Worm (Caenorhabditis elegans): ENCODE results near the gene far-5.

far-5 gene

DNA sequence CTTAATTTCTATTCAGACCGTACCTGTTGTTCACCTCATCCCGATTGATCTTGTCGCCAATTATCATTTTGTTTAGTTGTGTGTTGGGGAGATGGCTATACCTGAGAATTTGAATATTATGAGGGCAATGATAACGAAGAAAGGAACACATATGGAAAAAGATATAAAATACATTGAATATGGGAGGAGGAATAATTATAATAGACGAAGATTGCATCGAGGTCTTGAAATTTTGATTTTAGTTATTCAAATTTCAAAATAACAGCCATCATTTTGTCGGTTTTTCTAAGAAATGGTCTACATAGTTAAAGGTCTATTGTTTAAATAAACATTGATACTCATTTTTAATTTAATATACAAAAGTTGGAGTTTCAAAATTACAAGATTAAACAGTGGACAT is 8.3 kb upstream of the far-5 start, which contains the start of gene shw-3:
Gene shw-3, minus strand, starts transcription at position 101 of the 400 bp plus-strand sequence.
- TF ChIP-seq W03F9.2 (tag; optimal IDR thresholded peaks at IDR 0.05) (no peak), dao-5 (tag; optimal IDR thresholded peaks at IDR 0.05) (no peak), him-1 (tag; optimal IDR thresholded peaks at IDR 0.05) (no peak)

ce11 chrV:12988256-12988655 is 7.1 kb upstream of the far-5 start, which contains the start of gene F15B9.8:
TSS of gene F15B9.8 (plus strand) at chrV:12988556.
- TF ChIP-seq W03F9.2 (tag; optimal IDR thresholded peaks at IDR 0.05) (no peak), dao-5 (tag; optimal IDR thresholded peaks at IDR 0.05) (no peak), him-1 (tag; optimal IDR thresholded peaks at IDR 0.05) (no peak)

- TF ChIP-seq dao-5 (tag; optimal IDR thresholded peaks at IDR 0.05) (no peak), him-1 (tag; optimal IDR thresholded peaks at IDR 0.05) (no peak), W03F9.2 (tag; optimal IDR thresholded peaks at IDR 0.05) (no peak)
Observed at ce11 chrV:12992891-12993290, 2.5 kb upstream of the far-5 start, which contains the start of the genes F15B9.11 and dsl-7. TSS of gene F15B9.11 (minus strand) at chrV:12992895. TSS of gene dsl-7 (plus strand) at chrV:12993150.

- TF ChIP-seq him-1 (tag; optimal IDR thresholded peaks at IDR 0.05) (no peak), W03F9.2 (tag; optimal IDR thresholded peaks at IDR 0.05) (no peak), dao-5 (tag; optimal IDR thresholded peaks at IDR 0.05) (no peak)
Observed at ce11 chrV:12997422-12997821, 2.1 kb downstream of the far-5 start, which contains the start of gene far-3. TSS of gene far-3 (minus strand) at chrV:12997522.

ce11 chrV:12999559-12999958 is 4.2 kb downstream of the far-5 start, which contains the start of gene far-4:
TSS of gene far-4 (minus strand) at chrV:12999659.
- no peak for TF ChIP-seq dao-5 (tag; optimal IDR thresholded peaks at IDR 0.05)
- TF ChIP-seq W03F9.2 (tag; optimal IDR thresholded peaks at IDR 0.05): no peak
- no peak for TF ChIP-seq him-1 (tag; optimal IDR thresholded peaks at IDR 0.05)

DNA sequence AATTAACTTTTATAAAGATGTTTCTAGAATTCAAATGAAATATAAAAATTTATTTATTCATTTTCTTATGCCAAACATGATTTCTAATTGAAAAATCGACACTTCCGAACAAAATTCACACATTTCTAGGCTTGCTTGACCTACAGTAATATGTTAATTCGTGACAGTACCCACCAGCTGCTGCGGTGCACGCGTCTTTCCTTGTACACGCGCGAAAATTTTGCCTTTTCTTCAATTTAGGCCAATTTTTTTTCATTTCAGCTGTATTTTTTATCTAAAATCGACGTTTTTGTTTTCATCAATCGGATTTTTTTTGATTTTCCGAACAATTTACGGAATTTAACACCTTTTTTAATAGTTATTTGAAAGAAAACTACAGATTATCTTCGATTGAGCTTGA is 4.7 kb downstream of the far-5 start:
- TF ChIP-seq dao-5 (tag; optimal IDR thresholded peaks at IDR 0.05): no peak
- TF ChIP-seq him-1 (tag; optimal IDR thresholded peaks at IDR 0.05): no peak

DNA sequence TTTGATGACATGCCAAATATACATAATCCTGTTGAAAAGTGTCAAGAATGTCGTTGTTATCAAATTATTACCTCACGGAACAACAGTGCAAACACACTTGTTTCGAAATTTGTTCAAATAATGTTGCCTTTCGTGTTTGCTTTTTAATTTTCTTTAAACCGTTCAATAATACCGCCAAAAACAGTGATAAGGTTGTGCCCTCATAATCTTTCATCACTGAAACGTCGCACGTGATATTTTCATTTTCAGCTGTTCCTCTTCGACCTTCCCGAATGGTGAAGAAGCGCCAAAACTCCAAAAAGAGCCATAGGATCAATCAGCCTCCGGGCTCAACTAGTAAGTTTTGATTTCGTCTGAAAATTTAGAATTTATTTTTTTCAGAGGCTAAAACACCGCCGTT is 6.7 kb downstream of the far-5 start, which contains the start of gene inft-2:
Gene inft-2, plus strand, starts transcription at position 248 of the 400 bp plus-strand sequence.
- TF ChIP-seq dao-5 (tag; optimal IDR thresholded peaks at IDR 0.05) (no peak), W03F9.2 (tag; optimal IDR thresholded peaks at IDR 0.05) (no peak)

ce11 chrV:13003378-13003777 is 8.0 kb downstream of the far-5 start:
- peak; percentile 72 for TF ChIP-seq him-1 (tag; optimal IDR thresholded peaks at IDR 0.05)
- peak; percentile 72 for TF ChIP-seq dao-5 (tag; optimal IDR thresholded peaks at IDR 0.05)
- TF ChIP-seq W03F9.2 (tag; optimal IDR thresholded peaks at IDR 0.05): no peak

- TF ChIP-seq dao-5 (tag; optimal IDR thresholded peaks at IDR 0.05) (no peak), him-1 (tag; optimal IDR thresholded peaks at IDR 0.05) (no peak), W03F9.2 (tag; optimal IDR thresholded peaks at IDR 0.05) (no peak)
Observed at ce11 chrV:13004374-13004773, 9.0 kb downstream of the far-5 start.

ce11 chrV:13006754-13007153 is 11.4 kb downstream of the far-5 start:
- TF ChIP-seq W03F9.2 (tag; optimal IDR thresholded peaks at IDR 0.05) (no peak), dao-5 (tag; optimal IDR thresholded peaks at IDR 0.05) (no peak), him-1 (tag; optimal IDR thresholded peaks at IDR 0.05) (no peak)

DNA sequence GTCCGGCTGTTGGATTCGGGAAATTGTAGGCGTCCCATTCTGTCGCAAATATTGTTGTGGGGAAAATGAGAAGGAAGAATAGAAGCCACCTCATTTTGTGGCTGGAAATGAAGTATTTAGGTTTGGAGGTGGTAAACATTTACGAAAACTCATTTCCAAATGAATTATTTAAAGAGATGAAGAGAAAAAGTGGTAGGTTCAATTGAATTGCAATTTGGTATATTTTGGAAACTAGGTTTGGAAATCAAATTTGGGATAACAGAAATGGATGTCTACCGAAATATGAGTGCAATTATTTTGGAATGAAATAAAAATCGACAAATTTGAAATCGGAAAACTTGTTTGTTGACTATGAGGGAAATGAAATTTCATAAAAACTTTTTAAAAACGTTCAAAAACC is 13.5 kb downstream of the far-5 start, which contains the start of gene F15B9.10:
Gene F15B9.10, minus strand, starts transcription at position 101 of the 400 bp plus-strand sequence.
- TF ChIP-seq dao-5 (tag; optimal IDR thresholded peaks at IDR 0.05) (no peak), W03F9.2 (tag; optimal IDR thresholded peaks at IDR 0.05) (no peak), him-1 (tag; optimal IDR thresholded peaks at IDR 0.05) (no peak)

DNA sequence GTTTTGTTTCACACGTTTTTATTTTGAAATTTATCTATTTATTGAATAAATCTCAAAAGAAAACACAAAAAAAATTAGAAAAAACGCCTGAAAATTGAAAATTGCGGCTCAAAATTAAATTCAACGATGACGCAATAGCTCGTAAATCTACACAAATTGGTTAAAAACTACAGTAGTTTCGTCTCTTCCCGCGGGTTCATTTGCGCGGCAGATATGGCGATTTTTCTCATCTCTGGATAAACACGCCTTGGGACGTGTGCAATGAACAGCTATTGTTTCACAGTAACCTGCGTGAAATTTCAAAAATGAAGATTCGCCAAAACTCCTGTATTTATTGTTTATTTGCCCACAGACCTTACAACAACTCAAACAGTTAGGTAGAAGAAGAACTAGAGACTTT is 13.9 kb downstream of the far-5 start:
- TF ChIP-seq him-1 (tag; optimal IDR thresholded peaks at IDR 0.05) (no peak), W03F9.2 (tag; optimal IDR thresholded peaks at IDR 0.05) (no peak), dao-5 (tag; optimal IDR thresholded peaks at IDR 0.05) (no peak)

DNA sequence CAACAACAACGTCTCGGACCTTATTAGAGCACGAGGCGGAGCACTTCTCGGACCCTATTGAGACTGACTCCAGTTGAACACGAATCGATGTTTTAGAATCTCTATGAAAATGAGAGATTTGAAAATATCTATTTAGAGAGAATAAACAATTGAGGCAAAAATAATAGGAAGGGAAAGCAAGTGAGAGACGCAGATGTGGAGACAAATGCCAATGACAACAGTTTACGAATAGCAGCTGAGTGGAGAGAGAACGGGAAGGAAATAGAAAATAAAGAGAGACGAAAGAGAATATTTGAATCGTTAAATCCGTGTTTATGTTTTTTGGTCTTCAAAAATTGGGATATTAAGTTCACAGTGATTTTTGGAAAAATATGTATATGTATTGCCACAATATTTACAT is 14.5 kb downstream of the far-5 start:
- no peak for TF ChIP-seq dao-5 (tag; optimal IDR thresholded peaks at IDR 0.05)
- no peak for TF ChIP-seq W03F9.2 (tag; optimal IDR thresholded peaks at IDR 0.05)
- TF ChIP-seq him-1 (tag; optimal IDR thresholded peaks at IDR 0.05): no peak

- TF ChIP-seq dao-5 (tag; optimal IDR thresholded peaks at IDR 0.05) (no peak), W03F9.2 (tag; optimal IDR thresholded peaks at IDR 0.05) (no peak), him-1 (tag; optimal IDR thresholded peaks at IDR 0.05) (no peak)
Observed at ce11 chrV:13011904-13012303, 16.5 kb downstream of the far-5 start.

ce11 chrV:13013158-13013557 is 17.8 kb downstream of the far-5 start, which contains the start of gene try-10:
TSS of gene try-10 (minus strand) at chrV:13013258.
- TF ChIP-seq dao-5 (tag; optimal IDR thresholded peaks at IDR 0.05) (no peak), W03F9.2 (tag; optimal IDR thresholded peaks at IDR 0.05) (no peak), him-1 (tag; optimal IDR thresholded peaks at IDR 0.05) (no peak)
